Fruit fly (Drosophila melanogaster): ENCODE data around the gene CG7214.
"Not testable (repeated sequence)": the region's sequence is repeated elsewhere in the genome, so short reads cannot be mapped to it uniquely, and the experiment has no call there.

CG7214 gene

DNA sequence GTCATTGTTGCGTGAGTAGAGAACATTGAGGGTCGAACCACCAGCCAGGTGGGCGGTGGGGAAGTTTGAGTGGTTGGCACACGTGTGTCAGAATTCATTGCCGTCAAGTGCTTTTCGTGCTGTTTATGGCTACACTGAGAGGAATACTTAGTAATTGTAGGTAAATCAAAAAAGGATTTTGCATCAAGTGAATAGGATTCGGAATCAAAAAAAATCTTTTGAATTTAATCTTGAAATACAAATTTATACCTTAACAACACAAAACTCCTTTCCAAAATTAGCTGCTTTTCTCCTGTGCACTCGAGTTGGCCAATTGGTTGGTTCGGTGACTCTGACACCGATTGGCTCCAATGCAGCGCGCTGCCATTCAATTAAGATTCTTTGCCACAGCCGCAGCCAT lies 9.9 kb upstream of the CG7214 start:
- no peak for TF ChIP-seq CG12768 (GFP tag; optimal IDR thresholded peaks at IDR 0.05)
- TF ChIP-seq cic (GFP tag; optimal IDR thresholded peaks at IDR 0.05), result no peak
- TF ChIP-seq CG14711 (tag; optimal IDR thresholded peaks at IDR 0.05), result no peak
- no peak for TF ChIP-seq toe (GFP tag; optimal IDR thresholded peaks at IDR 0.05)
- TF ChIP-seq ovo (GFP tag; optimal IDR thresholded peaks at IDR 0.05), result no peak
- no peak for TF ChIP-seq tj (GFP tag; optimal IDR thresholded peaks at IDR 0.05)
- TF ChIP-seq CG11617 (GFP tag; optimal IDR thresholded peaks at IDR 0.05), result no peak
- TF ChIP-seq Mnt (GFP tag; optimal IDR thresholded peaks at IDR 0.05), result no peak
- TF ChIP-seq Crg-1 (GFP tag; optimal IDR thresholded peaks at IDR 0.05), result no peak
- no peak for TF ChIP-seq CG7045 (GFP tag; optimal IDR thresholded peaks at IDR 0.05)
- no peak for TF ChIP-seq Clk (GFP tag; optimal IDR thresholded peaks at IDR 0.05)
- TF ChIP-seq CG33017 (tag; optimal IDR thresholded peaks at IDR 0.05), result no peak

DNA sequence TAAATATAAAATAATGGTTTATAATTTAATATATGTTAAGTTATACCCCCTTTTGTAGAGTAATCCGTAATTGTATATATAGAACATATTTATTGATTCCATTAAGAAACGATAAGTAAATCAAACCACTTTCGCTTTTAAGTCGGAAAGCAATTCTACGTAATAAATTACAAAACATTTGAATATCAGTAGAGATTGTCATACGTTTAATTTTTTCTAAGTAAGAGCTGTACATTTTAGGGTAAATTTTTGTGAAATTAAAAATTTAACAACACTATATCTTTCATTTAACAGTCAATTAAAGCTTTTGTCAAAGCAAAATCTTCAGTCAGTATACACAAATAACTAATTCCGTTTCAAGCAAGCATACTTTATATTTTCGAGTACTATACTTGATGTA lies 9.2 kb upstream of the CG7214 start, which contains the start of gene CG46025:
TSS of gene CG46025 (plus strand) at position 301 of the 400 bp plus-strand sequence.
- TF ChIP-seq cic (GFP tag; optimal IDR thresholded peaks at IDR 0.05) (no peak), CG5204 (GFP tag; optimal IDR thresholded peaks at IDR 0.05) (no peak)

dm6 chr2L:7753086-7753485 lies 8.4 kb upstream of the CG7214 start, which contains the start of gene CG7203:
Gene CG7203 (minus strand): TSS chr2L:7753186.
- TF ChIP-seq Mnt (GFP tag; optimal IDR thresholded peaks at IDR 0.05), result no peak

DNA sequence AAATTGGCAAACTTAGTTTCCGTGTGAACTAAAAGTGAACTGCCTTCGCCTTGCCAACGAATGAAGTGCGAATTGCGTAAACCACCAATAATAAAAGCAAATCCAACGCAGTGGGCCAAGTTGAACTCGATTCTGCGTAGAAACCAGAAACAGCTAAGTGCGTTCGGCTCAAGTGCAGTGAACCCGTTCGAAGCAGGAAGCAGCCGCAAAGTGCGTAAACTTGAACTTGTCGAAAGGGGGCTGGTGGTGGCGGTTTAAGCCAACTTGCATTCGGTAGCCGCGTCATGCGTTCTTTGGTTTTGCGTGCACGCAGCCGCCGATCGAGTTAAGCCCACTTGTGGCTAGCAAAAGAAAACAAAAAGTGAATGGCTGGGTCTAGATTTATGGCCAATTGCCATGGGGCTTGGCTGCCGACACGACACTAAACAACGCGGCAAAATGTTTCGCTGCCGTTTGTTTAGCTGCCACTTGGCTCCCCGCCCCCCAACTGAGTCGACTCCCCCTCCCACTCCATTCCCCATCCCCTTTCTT lies 6.1 kb upstream of the CG7214 start:
- TF ChIP-seq bab1 (GFP tag; optimal IDR thresholded peaks at IDR 0.05), result no peak
- no peak for TF ChIP-seq CG14711 (tag; optimal IDR thresholded peaks at IDR 0.05)
- TF ChIP-seq toe (GFP tag; optimal IDR thresholded peaks at IDR 0.05), result no peak
- TF ChIP-seq ovo (GFP tag; optimal IDR thresholded peaks at IDR 0.05), result no peak
- no peak for TF ChIP-seq kay (GFP tag; ENCODE audit: borderline replicate concordance)
- TF ChIP-seq Hr96 (GFP tag; optimal IDR thresholded peaks at IDR 0.05), result no peak
- no peak for TF ChIP-seq Crg-1 (GFP tag; optimal IDR thresholded peaks at IDR 0.05)
- no peak for TF ChIP-seq Mnt (GFP tag; optimal IDR thresholded peaks at IDR 0.05)
- no peak for TF ChIP-seq cnc (optimal IDR thresholded peaks at IDR 0.05)
- no peak for TF ChIP-seq CG1620 (GFP tag; optimal IDR thresholded peaks at IDR 0.05)
- no peak for TF ChIP-seq CG11617 (GFP tag; optimal IDR thresholded peaks at IDR 0.05)
- TF ChIP-seq cic (GFP tag; optimal IDR thresholded peaks at IDR 0.05), result no peak
- TF ChIP-seq CG33017 (tag; optimal IDR thresholded peaks at IDR 0.05), result no peak
- TF ChIP-seq Clk (GFP tag; optimal IDR thresholded peaks at IDR 0.05), result no peak
- TF ChIP-seq pad (GFP tag; optimal IDR thresholded peaks at IDR 0.05), result no peak
- TF ChIP-seq CG7045 (GFP tag; optimal IDR thresholded peaks at IDR 0.05), result no peak
- no peak for TF ChIP-seq CG12768 (GFP tag; optimal IDR thresholded peaks at IDR 0.05)

DNA sequence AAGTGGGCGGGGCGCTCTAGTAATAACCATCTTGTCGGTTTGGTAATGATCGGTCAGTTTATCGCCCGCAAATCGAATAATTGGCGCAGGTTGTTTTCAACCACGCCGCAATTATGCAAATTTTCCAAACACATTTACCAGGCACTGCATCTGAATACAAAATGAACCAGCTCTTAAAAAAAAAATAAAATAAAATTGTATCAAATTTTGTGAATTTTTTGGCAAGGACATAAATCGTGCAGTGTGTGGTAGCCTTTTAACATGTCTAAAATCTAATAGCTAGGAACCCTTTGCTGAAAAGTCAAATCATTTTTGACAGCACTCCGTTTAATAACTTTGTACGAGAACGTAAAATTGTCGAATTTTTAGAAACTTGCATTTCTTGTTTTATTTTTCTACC lies 2.3 kb upstream of the CG7214 start, which contains the start of gene ATPsynGL:
TSS of gene ATPsynGL (plus strand) at position 301 of the 400 bp plus-strand sequence.
- no peak for TF ChIP-seq CG1620 (GFP tag; optimal IDR thresholded peaks at IDR 0.05)
- TF ChIP-seq CG7101 (tag; optimal IDR thresholded peaks at IDR 0.05), result no peak

- TF ChIP-seq CG11617 (GFP tag; optimal IDR thresholded peaks at IDR 0.05), result no peak
- TF ChIP-seq Clk (GFP tag; optimal IDR thresholded peaks at IDR 0.05), result no peak
- TF ChIP-seq Hr96 (GFP tag; optimal IDR thresholded peaks at IDR 0.05), result no peak
- no peak for TF ChIP-seq CG33017 (tag; optimal IDR thresholded peaks at IDR 0.05)
- TF ChIP-seq CG7045 (GFP tag; optimal IDR thresholded peaks at IDR 0.05), result no peak
- no peak for TF ChIP-seq cnc (optimal IDR thresholded peaks at IDR 0.05)
- TF ChIP-seq ovo (GFP tag; optimal IDR thresholded peaks at IDR 0.05), result no peak
- TF ChIP-seq Crg-1 (GFP tag; optimal IDR thresholded peaks at IDR 0.05), result no peak
- TF ChIP-seq kay (GFP tag; ENCODE audit: borderline replicate concordance), result no peak
- no peak for TF ChIP-seq CG12768 (GFP tag; optimal IDR thresholded peaks at IDR 0.05)
- TF ChIP-seq CG7101 (tag; optimal IDR thresholded peaks at IDR 0.05), result no peak
- no peak for TF ChIP-seq tj (GFP tag; optimal IDR thresholded peaks at IDR 0.05)
- TF ChIP-seq toe (GFP tag; optimal IDR thresholded peaks at IDR 0.05), result no peak
- TF ChIP-seq CG1620 (GFP tag; optimal IDR thresholded peaks at IDR 0.05), result no peak
- no peak for TF ChIP-seq cic (GFP tag; optimal IDR thresholded peaks at IDR 0.05)
- no peak for TF ChIP-seq pad (GFP tag; optimal IDR thresholded peaks at IDR 0.05)
- TF ChIP-seq CG5204 (GFP tag; optimal IDR thresholded peaks at IDR 0.05), result no peak
- no peak for TF ChIP-seq CG14711 (tag; optimal IDR thresholded peaks at IDR 0.05)
- TF ChIP-seq Mnt (GFP tag; optimal IDR thresholded peaks at IDR 0.05), result no peak
Measured at dm6 chr2L:7744208-7744607, 431 bp downstream of the CG7214 start.

DNA sequence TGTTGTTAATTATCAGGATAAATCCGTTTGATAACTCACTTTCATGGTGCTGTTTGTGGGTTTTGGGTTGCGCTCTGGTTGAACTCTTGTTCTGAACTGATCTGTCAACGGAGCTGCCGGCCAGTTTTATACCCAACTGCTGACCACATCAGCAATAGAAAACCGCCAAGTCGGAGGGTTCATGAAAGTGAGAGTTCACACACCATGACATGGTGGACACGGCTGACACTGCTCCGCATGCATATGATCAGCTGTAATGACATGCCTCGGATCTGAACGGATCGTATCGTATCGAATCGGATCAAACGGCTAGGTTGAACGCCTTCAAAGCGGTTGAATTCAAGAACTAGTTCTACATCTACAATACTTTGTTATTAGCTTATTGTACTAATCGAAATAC lies 3.2 kb downstream of the CG7214 start, which contains the start of gene Acp1:
TSS of gene Acp1 (minus strand) at position 101 of the 400 bp plus-strand sequence.
- TF ChIP-seq Clk (GFP tag; optimal IDR thresholded peaks at IDR 0.05), result no peak

DNA sequence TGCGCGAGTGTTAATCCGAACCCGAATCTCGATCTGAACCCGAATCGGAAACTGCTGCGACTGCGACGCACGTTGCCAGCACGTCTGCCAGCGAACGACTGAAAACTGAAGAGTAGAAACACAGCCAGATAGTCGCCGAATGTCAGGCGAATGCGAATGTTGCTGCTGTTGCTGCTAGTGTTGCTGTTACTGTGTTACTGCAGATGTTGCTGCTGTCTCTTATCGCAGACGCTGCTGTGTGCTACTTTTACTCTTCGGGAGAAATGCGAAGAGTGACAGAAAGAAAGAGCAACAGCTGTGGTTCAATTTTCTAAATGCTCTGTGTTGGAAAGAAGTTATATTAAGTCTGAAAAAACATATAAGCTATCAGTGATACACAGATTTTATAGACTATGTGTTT lies 5.9 kb downstream of the CG7214 start, which contains the start of gene CG31904:
TSS of gene CG31904 (minus strand) at position 101 of the 400 bp plus-strand sequence.
- not testable (repeated sequence) for TF ChIP-seq CG11617, CG12768, cic (GFP tag; optimal IDR thresholded peaks at IDR 0.05)

All from whole organism, adult.